Fruit fly (Drosophila melanogaster) whole organism, adult: ENCODE data around the gene CG12605.

Source experiments
- CG11617 ChIP-seq: fragments of 200-800 bp; sonication (Bioruptor generic); optimal IDR thresholded peaks from 2 replicates; lab custom pipeline; 2017; ENCODE audit warnings: mild to moderate bottlenecking, missing biosample characterization, missing genetic modification reagents, missing genetic modification characterization
- CG12768 ChIP-seq: fragments of 200-800 bp; sonication (Bioruptor generic); optimal IDR thresholded peaks from 2 replicates; lab custom pipeline; 2017; ENCODE audit warnings: missing biosample characterization, missing genetic modification characterization, mild to moderate bottlenecking, moderate library complexity, missing genetic modification reagents
- CG14711 ChIP-seq: fragments of 200-800 bp; sonication (Bioruptor generic); optimal IDR thresholded peaks from 2 replicates; lab custom pipeline; 2018; ENCODE audit warnings: missing biosample characterization, mild to moderate bottlenecking, missing genetic modification characterization, moderate library complexity
- CG1620 ChIP-seq: fragments of 200-800 bp; sonication (Bioruptor generic); optimal IDR thresholded peaks from 2 replicates; lab custom pipeline; 2016; ENCODE audit warnings: missing biosample characterization, missing genetic modification characterization
- CG33017 ChIP-seq: fragments of 200-800 bp; sonication (Bioruptor generic); optimal IDR thresholded peaks from 2 replicates; lab custom pipeline; 2018; ENCODE audit warnings: missing biosample characterization, mild to moderate bottlenecking, missing genetic modification characterization, moderate library complexity
- CG5204 ChIP-seq: fragments of 200-800 bp; sonication (Bioruptor generic); optimal IDR thresholded peaks from 2 replicates; lab custom pipeline; 2016; ENCODE audit warnings: missing biosample characterization, missing genetic modification characterization
- CG7045 ChIP-seq: fragments of 200-800 bp; sonication (Bioruptor generic); optimal IDR thresholded peaks from 2 replicates; lab custom pipeline; 2017; ENCODE audit warnings: missing biosample characterization, mild to moderate bottlenecking, missing genetic modification characterization
- CG7101 ChIP-seq: fragments of 200-800 bp; sonication (Bioruptor generic); optimal IDR thresholded peaks from 2 replicates; lab custom pipeline; 2018; ENCODE audit warnings: missing biosample characterization, mild to moderate bottlenecking, missing genetic modification characterization, moderate library complexity
- Clk ChIP-seq: fragments of 200-800 bp; sonication (Bioruptor generic); optimal IDR thresholded peaks from 2 replicates; lab custom pipeline; 2017; ENCODE audit warnings: missing biosample characterization, missing genetic modification characterization
- Crg-1 ChIP-seq: fragments of 200-800 bp; sonication (Bioruptor generic); optimal IDR thresholded peaks from 2 replicates; lab custom pipeline; 2016; ENCODE audit warnings: missing biosample characterization, missing genetic modification characterization
- Hr96 ChIP-seq: fragments of 200-800 bp; sonication (Bioruptor generic); optimal IDR thresholded peaks from 2 replicates; lab custom pipeline; 2016; ENCODE audit warnings: missing biosample characterization, missing genetic modification characterization
- Mnt ChIP-seq: fragments of 200-800 bp; sonication (Bioruptor generic); optimal IDR thresholded peaks from 2 replicates; lab custom pipeline; 2016; ENCODE audit warnings: missing biosample characterization, mild to moderate bottlenecking, missing genetic modification characterization
- bab1 ChIP-seq: fragments of 200-800 bp; sonication (Bioruptor generic); optimal IDR thresholded peaks from 3 replicates; lab custom pipeline; 2019; ENCODE audit warnings: missing biosample characterization, mild to moderate bottlenecking, missing genetic modification characterization, moderate library complexity
- cic ChIP-seq: fragments of 200-800 bp; sonication (Bioruptor generic); optimal IDR thresholded peaks from 2 replicates; lab custom pipeline; 2017; ENCODE audit warnings: missing biosample characterization, mild to moderate bottlenecking, missing genetic modification characterization, moderate library complexity
- cnc ChIP-seq, 2 experiments: fragments of >200 bp; optimal IDR thresholded peaks; 2 replicates each; lab custom pipeline; 2017
- kay ChIP-seq: fragments of 200-800 bp; sonication (Bioruptor generic); peaks from one replicate; lab custom pipeline; 2016; ENCODE audit warnings: missing biosample characterization, missing genetic modification characterization, borderline replicate concordance
- ovo ChIP-seq: fragments of 200-800 bp; sonication (Bioruptor generic); optimal IDR thresholded peaks from 2 replicates; lab custom pipeline; 2016; ENCODE audit warnings: missing biosample characterization, missing genetic modification characterization
- pad ChIP-seq: fragments of 200-800 bp; sonication (Bioruptor generic); optimal IDR thresholded peaks from 3 replicates; lab custom pipeline; 2017; ENCODE audit warnings: missing biosample characterization, missing genetic modification characterization, mild to moderate bottlenecking, moderate library complexity, missing genetic modification reagents
- tj ChIP-seq: fragments of 200-800 bp; sonication (Bioruptor generic); optimal IDR thresholded peaks from 3 replicates; lab custom pipeline; 2017; ENCODE audit warnings: missing biosample characterization, mild to moderate bottlenecking, missing genetic modification characterization, moderate library complexity
- toe ChIP-seq: fragments of 200-800 bp; sonication (Bioruptor generic); optimal IDR thresholded peaks from 2 replicates; lab custom pipeline; 2016; ENCODE audit warnings: missing biosample characterization, missing genetic modification characterization

The CG12605 gene

DNA sequence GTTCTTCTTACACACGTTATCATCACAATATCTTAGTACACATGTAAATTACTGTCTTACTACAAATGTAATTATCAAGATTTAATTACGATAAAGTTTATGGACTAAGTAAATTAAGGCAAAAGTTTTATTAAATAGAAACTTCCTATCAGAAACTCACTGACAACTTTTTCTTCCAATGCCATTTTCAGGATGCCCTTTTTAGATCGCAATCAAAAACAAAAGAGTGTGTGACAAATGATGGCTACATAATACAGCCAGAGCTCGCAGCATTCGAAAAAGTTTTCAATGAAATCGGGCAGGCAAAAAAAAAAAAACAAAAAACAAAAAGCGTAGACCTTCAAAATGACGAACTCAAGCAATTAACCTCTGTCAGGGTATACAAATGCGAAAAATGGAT lies 8.0 kb upstream of the CG12605 start, which contains the start of gene CG43915:
TSS of gene CG43915 (plus strand) at position 301 of the 400 bp plus-strand sequence.
- TF ChIP-seq kay: peak; percentile 25
- no peak for TF ChIP-seq CG1620 (GFP tag; lab: Kevin White, UChicago)

DNA sequence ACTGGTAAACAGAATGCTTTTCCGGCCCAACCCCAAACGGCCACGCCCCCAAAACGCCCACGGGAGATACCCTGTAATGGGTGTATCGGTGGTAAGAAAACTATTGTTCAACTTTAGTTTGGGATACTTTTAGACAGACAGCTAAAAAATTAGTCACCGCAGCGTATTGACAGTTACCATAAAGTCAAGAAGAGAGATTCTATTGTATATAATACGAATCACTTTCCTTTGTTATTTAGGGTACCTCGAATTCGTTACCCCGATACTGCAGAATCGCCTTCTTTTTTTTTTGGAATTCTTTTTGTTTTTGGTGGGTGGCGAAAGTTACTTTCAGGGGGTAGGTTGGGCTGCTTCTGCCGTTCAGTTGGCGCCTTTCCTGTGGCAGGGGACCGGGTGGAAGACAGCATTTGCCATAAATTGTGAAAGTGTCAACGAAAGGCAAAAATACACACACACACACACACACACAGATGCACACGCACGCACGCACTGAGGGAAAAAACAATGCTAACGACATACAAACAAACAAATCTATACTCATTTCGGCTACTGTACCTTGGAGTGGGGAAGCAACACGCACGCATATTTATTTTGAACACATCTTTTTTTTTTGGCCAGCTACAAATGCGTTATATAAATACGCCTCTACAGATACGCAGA lies 5.9 kb upstream of the CG12605 start:
- TF ChIP-seq CG7045 (GFP tag; lab: Kevin White, UChicago): no peak
- TF ChIP-seq CG12768 (GFP tag; lab: Kevin White, UChicago): no peak
- TF ChIP-seq Hr96 (GFP tag; lab: Kevin White, UChicago): no peak
- TF ChIP-seq Crg-1: no peak
- TF ChIP-seq ovo: no peak
- TF ChIP-seq Clk (GFP tag; lab: Kevin White, UChicago): no peak
- no peak for TF ChIP-seq CG11617 (GFP tag; lab: Kevin White, UChicago)
- TF ChIP-seq toe (GFP tag; lab: Kevin White, UChicago): no peak
- no peak for TF ChIP-seq pad (GFP tag; lab: Kevin White, UChicago)
- TF ChIP-seq CG7101: no peak
- TF ChIP-seq kay: no peak
- TF ChIP-seq CG1620 (GFP tag; lab: Kevin White, UChicago): no peak
- no peak for TF ChIP-seq tj (GFP tag; lab: Kevin White, UChicago)
- TF ChIP-seq Mnt (GFP tag; lab: Kevin White, UChicago): no peak
- no peak for TF ChIP-seq cic (GFP tag; lab: Kevin White, UChicago)
- no peak for TF ChIP-seq cnc (optimal IDR thresholded peaks at IDR 0.05; lab: Kevin White, UChicago)
- no peak for TF ChIP-seq bab1
- TF ChIP-seq CG14711 (tag; lab: Kevin White, UChicago): no peak
- no peak for TF ChIP-seq CG5204

DNA sequence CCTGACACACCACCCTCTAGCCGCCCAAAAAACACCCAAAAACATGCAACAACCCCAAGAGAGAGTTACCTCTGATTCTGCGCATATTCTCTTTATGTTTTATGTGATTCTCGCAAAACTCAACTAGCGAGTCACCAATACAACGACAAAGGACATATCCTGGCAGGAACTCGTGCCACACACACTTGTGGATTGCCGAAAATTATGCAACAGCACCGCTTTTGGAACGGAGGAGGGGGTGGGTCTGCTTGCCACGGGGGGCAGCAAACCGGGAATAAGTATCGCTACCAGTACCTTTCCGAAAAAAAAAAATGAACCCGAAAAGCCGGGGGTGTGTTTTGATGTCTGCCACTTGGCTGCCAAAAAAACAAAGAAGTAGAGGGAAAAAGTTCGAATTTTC lies 531 bp upstream of the CG12605 start:
- no peak for TF ChIP-seq CG11617 (GFP tag; lab: Kevin White, UChicago)
- TF ChIP-seq cnc (optimal IDR thresholded peaks at IDR 0.05; lab: Kevin White, UChicago): no peak
- no peak for TF ChIP-seq CG1620 (GFP tag; lab: Kevin White, UChicago)
- TF ChIP-seq cic (GFP tag; lab: Kevin White, UChicago): no peak
- TF ChIP-seq CG14711 (tag; lab: Kevin White, UChicago): no peak
- TF ChIP-seq CG7101: no peak

DNA sequence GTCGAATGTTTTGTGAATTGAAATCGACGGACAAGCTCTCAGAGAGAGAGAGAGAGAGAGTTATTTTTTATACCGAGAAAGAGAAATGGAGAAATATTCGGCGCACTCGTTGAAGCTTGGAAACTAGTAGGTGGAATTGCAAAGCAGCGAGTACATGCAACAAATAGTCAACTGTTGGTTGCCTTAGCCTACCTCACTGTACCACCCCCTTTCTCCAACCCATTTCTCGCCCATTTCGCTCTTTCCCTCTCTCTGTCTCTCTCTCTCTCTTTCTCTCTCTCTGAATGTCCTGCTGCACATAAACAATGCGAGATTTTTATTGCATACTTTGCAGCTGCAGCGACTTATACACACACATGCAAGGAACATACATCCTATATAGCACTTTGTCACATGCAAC lies 592 bp downstream of the CG12605 start:
- TF ChIP-seq kay (no peak), Mnt (GFP tag; lab: Kevin White, UChicago) (no peak), Crg-1 (no peak), CG7045 (GFP tag; lab: Kevin White, UChicago) (no peak), Clk (GFP tag; lab: Kevin White, UChicago) (no peak), cic (GFP tag; lab: Kevin White, UChicago) (no peak), CG1620 (GFP tag; lab: Kevin White, UChicago) (no peak), toe (GFP tag; lab: Kevin White, UChicago) (no peak), CG7101 (no peak), cnc (optimal IDR thresholded peaks at IDR 0.05; lab: Kevin White, UChicago) (no peak)

DNA sequence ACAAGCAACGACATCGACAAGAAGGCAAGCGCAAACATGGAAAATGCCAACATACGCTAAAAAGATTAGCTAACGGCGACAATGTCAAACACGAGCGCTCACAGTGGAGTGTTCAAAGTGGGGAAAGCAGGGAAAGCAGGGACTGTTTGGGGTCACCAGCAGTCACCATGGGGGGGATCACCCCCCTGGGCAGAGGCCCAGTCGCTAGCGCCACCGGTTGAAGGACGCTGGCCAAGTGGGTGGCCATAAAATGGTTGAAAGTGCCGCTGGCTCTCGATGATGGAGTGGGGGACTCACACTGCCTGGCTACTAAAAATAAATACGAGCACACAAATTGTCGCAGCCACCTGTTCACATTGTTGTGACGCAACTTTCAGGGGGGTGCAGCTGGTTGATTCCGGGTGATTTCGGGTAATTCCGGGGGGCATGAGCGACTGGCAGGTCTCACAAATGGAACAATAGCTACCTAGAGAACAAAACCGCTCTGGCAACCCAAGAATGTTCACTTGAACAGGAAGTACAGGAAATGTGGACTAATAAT lies 3.6 kb downstream of the CG12605 start:
- TF ChIP-seq CG12768 (GFP tag; lab: Kevin White, UChicago): no peak
- no peak for TF ChIP-seq toe (GFP tag; lab: Kevin White, UChicago)
- no peak for TF ChIP-seq ovo
- TF ChIP-seq CG14711 (tag; lab: Kevin White, UChicago): no peak
- no peak for TF ChIP-seq bab1
- TF ChIP-seq CG5204: no peak
- TF ChIP-seq Mnt (GFP tag; lab: Kevin White, UChicago): no peak
- no peak for TF ChIP-seq Hr96 (GFP tag; lab: Kevin White, UChicago)
- no peak for TF ChIP-seq cic (GFP tag; lab: Kevin White, UChicago)
- TF ChIP-seq kay: no peak
- no peak for TF ChIP-seq CG1620 (GFP tag; lab: Kevin White, UChicago)
- no peak for TF ChIP-seq CG7101
- TF ChIP-seq CG33017 (tag; lab: Kevin White, UChicago): no peak
- no peak for TF ChIP-seq pad (GFP tag; lab: Kevin White, UChicago)
- no peak for TF ChIP-seq CG11617 (GFP tag; lab: Kevin White, UChicago)
- TF ChIP-seq tj (GFP tag; lab: Kevin White, UChicago): no peak
- TF ChIP-seq cnc (optimal IDR thresholded peaks at IDR 0.05; lab: Kevin White, UChicago): no peak
- TF ChIP-seq Crg-1: no peak
- no peak for TF ChIP-seq CG7045 (GFP tag; lab: Kevin White, UChicago)
- TF ChIP-seq Clk (GFP tag; lab: Kevin White, UChicago): no peak

DNA sequence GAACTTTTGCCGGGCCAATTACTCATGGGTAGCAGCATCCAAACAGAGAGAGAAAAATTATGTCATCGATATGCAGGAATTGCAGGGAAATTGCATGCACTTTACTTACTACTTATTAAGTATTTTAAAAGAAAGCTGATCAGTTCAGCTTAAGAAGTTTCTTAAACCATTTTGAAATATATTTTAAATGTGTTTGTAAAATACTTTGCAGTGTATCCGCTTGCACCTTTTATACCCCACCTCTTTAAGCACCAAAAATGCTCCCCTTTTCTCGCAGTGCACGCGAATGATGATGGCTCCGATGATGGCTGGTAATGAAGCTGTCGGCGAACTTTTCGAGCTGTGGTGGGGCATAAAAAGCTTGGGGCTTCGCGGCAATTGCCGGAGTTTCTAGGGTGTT lies 12.1 kb downstream of the CG12605 start, which contains the start of gene CG14984:
TSS of gene CG14984 (minus strand) at position 83 of the 400 bp plus-strand sequence.
- TF ChIP-seq kay (no peak), CG7045 (GFP tag; lab: Kevin White, UChicago) (peak; percentile 13)

DNA sequence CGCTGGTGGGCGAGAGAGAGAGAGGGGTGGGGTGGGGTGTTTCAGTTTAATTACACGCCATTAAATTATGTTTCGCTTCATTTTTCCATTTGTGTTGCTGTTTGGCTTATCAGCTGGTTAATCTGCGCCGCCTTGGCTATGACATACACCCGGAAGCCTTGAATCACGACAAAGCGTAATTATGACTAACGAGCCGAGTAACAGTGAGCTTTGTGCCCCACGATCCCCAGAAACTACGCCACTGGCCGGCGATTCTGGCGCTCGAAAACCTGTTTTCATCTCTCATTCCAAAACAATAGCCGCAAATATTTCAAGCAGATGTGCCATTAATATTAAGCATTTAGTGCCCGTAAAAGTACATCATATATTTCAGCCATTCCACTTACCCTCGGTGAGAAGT lies 12.7 kb downstream of the CG12605 start:
- TF ChIP-seq Crg-1 (no peak), cic (GFP tag; lab: Kevin White, UChicago) (no peak), CG33017 (tag; lab: Kevin White, UChicago) (no peak), CG12768 (GFP tag; lab: Kevin White, UChicago) (no peak), pad (GFP tag; lab: Kevin White, UChicago) (no peak)
